Fruit fly (Drosophila melanogaster) Kc167 (cell line): ENCODE data around the gene Stat92E.

ENCODE experiments used
- Myc ChIP-seq: fragments of >200 bp; optimal IDR thresholded peaks from 2 replicates; lab custom pipeline; 2017; ENCODE audit warnings: missing external identifiers
- Sin3A ChIP-seq: fragments of >200 bp; optimal IDR thresholded peaks from 2 replicates; lab custom pipeline; 2018; ENCODE audit warnings: missing external identifiers
- h ChIP-seq: fragments of >200 bp; optimal IDR thresholded peaks from 3 replicates; lab custom pipeline; 2018; ENCODE audit warnings: missing external identifiers
- insv ChIP-seq: fragments of >200 bp; optimal IDR thresholded peaks from 3 replicates; lab custom pipeline; 2018; ENCODE audit warnings: missing external identifiers
- psq ChIP-seq: fragments of >200 bp; optimal IDR thresholded peaks from 2 replicates; lab custom pipeline; 2017; ENCODE audit warnings: missing external identifiers
- ttk ChIP-seq: sonication (Bioruptor generic); optimal IDR thresholded peaks from 2 replicates; lab custom pipeline; 2017; ENCODE audit warnings: missing external identifiers

The Stat92E gene

dm6 chr3R:20552093-20552492, at the start of gene Stat92E:
Stat92E (minus strand) TSS chr3R:20552311.
- no peak for TF ChIP-seq Sin3A (lab: Kevin White, UChicago)
- TF ChIP-seq Myc (lab: Kevin White, UChicago), result no peak
- no peak for TF ChIP-seq insv
- no peak for TF ChIP-seq h (lab: Kevin White, UChicago)
- no peak for TF ChIP-seq ttk
- TF ChIP-seq psq (lab: Kevin White, UChicago), result no peak

dm6 chr3R:20600109-20600508, 48.0 kb upstream of the Stat92E start:
- no peak for TF ChIP-seq Myc (lab: Kevin White, UChicago)
- no peak for TF ChIP-seq h (lab: Kevin White, UChicago)
- no peak for TF ChIP-seq ttk

- TF ChIP-seq insv (no peak), ttk (no peak), psq (lab: Kevin White, UChicago) (no peak), Sin3A (lab: Kevin White, UChicago) (no peak), Myc (lab: Kevin White, UChicago) (no peak), h (lab: Kevin White, UChicago) (no peak)
Measured at dm6 chr3R:20597407-20598325, 45.6 kb upstream of the Stat92E start.

- TF ChIP-seq ttk (no peak), insv (no peak), Sin3A (lab: Kevin White, UChicago) (no peak), h (lab: Kevin White, UChicago) (no peak), psq (lab: Kevin White, UChicago) (no peak), Myc (lab: Kevin White, UChicago) (no peak)
Measured at dm6 chr3R:20596337-20596962, 44.3 kb upstream of the Stat92E start.

- TF ChIP-seq ttk (no peak), psq (lab: Kevin White, UChicago) (no peak), Sin3A (lab: Kevin White, UChicago) (no peak), insv (no peak), h (lab: Kevin White, UChicago) (no peak), Myc (lab: Kevin White, UChicago) (no peak)
Measured at dm6 chr3R:20595901-20596300, 43.8 kb upstream of the Stat92E start.

dm6 chr3R:20595145-20595812, 43.2 kb upstream of the Stat92E start:
- TF ChIP-seq Sin3A (lab: Kevin White, UChicago) (no peak), insv (no peak), h (lab: Kevin White, UChicago) (no peak), Myc (lab: Kevin White, UChicago) (no peak), ttk (no peak), psq (lab: Kevin White, UChicago) (no peak)

dm6 chr3R:20594194-20595144, 42.4 kb upstream of the Stat92E start:
- no peak for TF ChIP-seq Myc (lab: Kevin White, UChicago)
- TF ChIP-seq insv, result no peak
- TF ChIP-seq Sin3A (lab: Kevin White, UChicago), result no peak
- no peak for TF ChIP-seq h (lab: Kevin White, UChicago)
- TF ChIP-seq psq (lab: Kevin White, UChicago), result no peak
- TF ChIP-seq ttk, result no peak

- no peak for TF ChIP-seq psq (lab: Kevin White, UChicago)
- no peak for TF ChIP-seq Myc (lab: Kevin White, UChicago)
- TF ChIP-seq insv, result no peak
- no peak for TF ChIP-seq h (lab: Kevin White, UChicago)
- no peak for TF ChIP-seq ttk
- TF ChIP-seq Sin3A (lab: Kevin White, UChicago), result no peak
Measured at dm6 chr3R:20593463-20593838, 41.3 kb upstream of the Stat92E start.

dm6 chr3R:20592517-20593462, 40.7 kb upstream of the Stat92E start, which contains the start of the genes Pus1 and bon:
Pus1 (minus strand) TSS chr3R:20592671.
bon (plus strand) TSS chr3R:20593139.
- TF ChIP-seq psq (lab: Kevin White, UChicago), result no peak
- TF ChIP-seq Sin3A (lab: Kevin White, UChicago), result no peak
- TF ChIP-seq insv, result no peak
- no peak for TF ChIP-seq ttk
- no peak for TF ChIP-seq h (lab: Kevin White, UChicago)
- TF ChIP-seq Myc (lab: Kevin White, UChicago), result no peak

dm6 chr3R:20588480-20588785, 36.3 kb upstream of the Stat92E start, which contains the start of gene Srp72:
Srp72 (plus strand) TSS chr3R:20588711.
- TF ChIP-seq insv, result no peak
